Fruit fly (Drosophila melanogaster): Measurements from ENCODE around the gene CG12012.

CG12012 gene

dm6 chr3L:3414796-3415568 lies 38.4 kb downstream of the CG12012 start:
- TF ChIP-seq CG8478 (optimal IDR thresholded peaks at IDR 0.05) (no peak), CTCF (optimal IDR thresholded peaks at IDR 0.05) (no peak)

dm6 chr3L:3415633-3416198 lies 39.2 kb downstream of the CG12012 start:
- TF ChIP-seq CTCF (optimal IDR thresholded peaks at IDR 0.05), result no peak
- no peak for TF ChIP-seq CG8478 (optimal IDR thresholded peaks at IDR 0.05)

- TF ChIP-seq CG8478 (optimal IDR thresholded peaks at IDR 0.05), result peak; percentile 2
- no peak for TF ChIP-seq CTCF (optimal IDR thresholded peaks at IDR 0.05)
These were observed 40.6 kb downstream of the CG12012 start for dm6 chr3L:3417120-3417519.

- TF ChIP-seq CG8478 (optimal IDR thresholded peaks at IDR 0.05), result no peak
- TF ChIP-seq CTCF (optimal IDR thresholded peaks at IDR 0.05), result no peak
These were observed 41.2 kb downstream of the CG12012 start for dm6 chr3L:3417759-3418158.

dm6 chr3L:3418207-3419086 lies 41.9 kb downstream of the CG12012 start:
- TF ChIP-seq CTCF (optimal IDR thresholded peaks at IDR 0.05), result no peak
- TF ChIP-seq CG8478 (optimal IDR thresholded peaks at IDR 0.05), result peak; percentile 44

- TF ChIP-seq CTCF (optimal IDR thresholded peaks at IDR 0.05) (no peak), CG8478 (optimal IDR thresholded peaks at IDR 0.05) (no peak)
These were observed 43.0 kb downstream of the CG12012 start for dm6 chr3L:3419369-3420232.

- TF ChIP-seq CTCF (optimal IDR thresholded peaks at IDR 0.05) (no peak), CG8478 (optimal IDR thresholded peaks at IDR 0.05) (no peak)
These were observed 43.7 kb downstream of the CG12012 start for dm6 chr3L:3420237-3420643.

- TF ChIP-seq CG8478 (optimal IDR thresholded peaks at IDR 0.05) (no peak), CTCF (optimal IDR thresholded peaks at IDR 0.05) (no peak)
These were observed 44.1 kb downstream of the CG12012 start for dm6 chr3L:3420674-3421073.

dm6 chr3L:3423006-3423405 lies 46.4 kb downstream of the CG12012 start:
- no peak for TF ChIP-seq CG8478 (optimal IDR thresholded peaks at IDR 0.05)
- TF ChIP-seq CTCF (optimal IDR thresholded peaks at IDR 0.05), result no peak

dm6 chr3L:3424846-3425245 lies 48.3 kb downstream of the CG12012 start, which contains the start of gene sty:
Gene sty (minus strand): TSS chr3L:3424935.
- TF ChIP-seq CTCF (optimal IDR thresholded peaks at IDR 0.05), result no peak
- no peak for TF ChIP-seq CG8478 (optimal IDR thresholded peaks at IDR 0.05)

- TF ChIP-seq CG8478 (optimal IDR thresholded peaks at IDR 0.05) (no peak), CTCF (optimal IDR thresholded peaks at IDR 0.05) (no peak)
These were observed 50.5 kb downstream of the CG12012 start for dm6 chr3L:3427037-3427436.

Measured in S2 (cell line).